Worm (Caenorhabditis elegans) whole organism, L1 larva: ENCODE measurements around the gene dsl-5.

Source experiments
- ces-1 ChIP-seq: fragments of 150-350 bp; optimal IDR thresholded peaks from 2 replicates; lab custom pipeline; 2014; ENCODE audit warnings: missing biosample characterization, missing genetic modification reagents, missing genetic modification characterization
- fos-1 ChIP-seq: fragments of 150-350 bp; optimal IDR thresholded peaks from 2 replicates; lab custom pipeline; 2014; ENCODE audit warnings: missing biosample characterization, missing genetic modification characterization
- hlh-4 ChIP-seq: sonication (generic microtip); optimal IDR thresholded peaks from 2 replicates; lab custom pipeline; 2016; ENCODE audit warnings: mild to moderate bottlenecking, missing genetic modification characterization, missing compliant biosample characterization
- nhr-237 ChIP-seq: fragments of 150-350 bp; optimal IDR thresholded peaks from 2 replicates; lab custom pipeline; 2014; ENCODE audit warnings: missing biosample characterization, missing genetic modification characterization
- sox-4 ChIP-seq: sonication (generic microtip); optimal IDR thresholded peaks from 2 replicates; lab custom pipeline; 2016; ENCODE audit warnings: missing genetic modification characterization, missing compliant biosample characterization
- unc-130 ChIP-seq: fragments of 150-350 bp; optimal IDR thresholded peaks from 2 replicates; lab custom pipeline; 2017; ENCODE audit warnings: missing biosample characterization, missing genetic modification characterization, inconsistent platforms
- ztf-11 ChIP-seq, 2 experiments: sonication (generic microtip); optimal IDR thresholded peaks; 2 replicates each; lab custom pipeline; 2016 to 2017; ENCODE audit warnings: missing genetic modification characterization in 2 of 2, missing biosample characterization in 1 of 2, missing compliant biosample characterization in 1 of 2

DNA sequence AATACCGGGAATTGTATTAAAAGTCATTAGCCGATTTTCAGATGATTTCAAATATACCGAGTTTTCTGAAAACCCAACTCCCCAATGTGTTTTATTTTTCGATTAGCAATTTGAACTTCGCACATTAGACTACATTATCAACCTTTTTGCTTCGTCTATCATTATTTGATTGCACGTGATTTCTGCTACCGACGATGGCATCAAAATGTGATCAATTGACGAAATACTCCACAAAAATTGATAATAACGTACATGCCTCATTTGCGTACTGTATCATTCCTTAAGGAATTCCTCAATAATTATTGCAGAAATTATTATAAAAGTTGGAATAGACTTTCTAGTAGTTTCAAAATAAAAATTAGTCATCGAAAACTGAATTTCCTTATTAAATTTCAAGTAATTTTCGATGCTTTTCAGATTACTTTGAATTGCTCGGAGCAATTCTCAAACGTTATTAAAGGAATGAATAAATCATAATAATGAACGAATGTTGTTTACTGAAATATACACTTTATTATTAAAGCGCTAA, 3.0 kb upstream of the dsl-5 start:
- TF ChIP-seq ces-1 (GFP tag; lab: Kevin White, UChicago), result no peak
- TF ChIP-seq hlh-4 (tag; lab: Kevin White, UChicago), result no peak
- TF ChIP-seq nhr-237 (tag; lab: Kevin White, UChicago), result no peak
- TF ChIP-seq unc-130, result no peak
- TF ChIP-seq fos-1 (tag; lab: Kevin White, UChicago), result no peak
- TF ChIP-seq sox-4 (tag; lab: Kevin White, UChicago), result no peak
- TF ChIP-seq ztf-11 (tag; optimal IDR thresholded peaks at IDR 0.05; lab: Kevin White, UChicago), result no peak
